Worm (Caenorhabditis elegans): ENCODE measurements around the gene snf-12.

ce11 chrX:9034310-9034709, 5.0 kb downstream of the snf-12 start, which contains the start of gene nep-22:
- TF ChIP-seq ama-1 (optimal IDR thresholded peaks at IDR 0.05) (no peak), F49E8.2 (tag; optimal IDR thresholded peaks at IDR 0.05; ENCODE audit: borderline replicate concordance) (no peak), T26A8.4 (GFP tag; IDR thresholded peaks at IDR 0.05) (no peak), mep-1 (tag; optimal IDR thresholded peaks at IDR 0.05) (no peak), nhr-41 (GFP tag; IDR thresholded peaks at IDR 0.05) (no peak), ceh-62 (tag; optimal IDR thresholded peaks at IDR 0.05) (no peak)

Data from whole organism, L4 larva.